Fruit fly (Drosophila melanogaster) whole organism, embryonic: ENCODE data around the gene Kdm2.
A peak's percentile ranks its signal among the peaks of the same experiment; 100 is the strongest.

Experiments
- Atf3 ChIP-seq: fragments of 200-800 bp; sonication (Bioruptor generic); optimal IDR thresholded peaks from 3 replicates; lab custom pipeline; 2016; ENCODE audit warnings: missing biosample characterization, missing genetic modification characterization
- B-H2 ChIP-seq: fragments of 200-800 bp; sonication (Bioruptor generic); optimal IDR thresholded peaks from 2 replicates; lab custom pipeline; 2018; ENCODE audit warnings: missing biosample characterization, mild to moderate bottlenecking, missing genetic modification characterization
- Bteb2 ChIP-seq: fragments of 200-800 bp; sonication (Bioruptor generic); optimal IDR thresholded peaks from 2 replicates; lab custom pipeline; 2016; ENCODE audit warnings: missing biosample characterization, missing genetic modification characterization
- CG1024 ChIP-seq: fragments of 200-800 bp; sonication (Bioruptor generic); IDR thresholded peaks from 2 replicates; pipeline ENCODE4 v1.3.6; 2022; ENCODE audit warnings: missing biosample characterization, missing genetic modification characterization
- CG10267 ChIP-seq: fragments of 200-800 bp; sonication (Bioruptor generic); optimal IDR thresholded peaks from 2 replicates; lab custom pipeline; 2018; ENCODE audit warnings: missing biosample characterization, mild to moderate bottlenecking, missing genetic modification characterization, moderate library complexity
- CG10462 ChIP-seq: fragments of 200-800 bp; sonication (Bioruptor generic); optimal IDR thresholded peaks from 2 replicates; lab custom pipeline; 2016; ENCODE audit warnings: missing biosample characterization, missing genetic modification characterization
- CG10543 ChIP-seq: fragments of 200-800 bp; sonication (Bioruptor generic); optimal IDR thresholded peaks from 3 replicates; lab custom pipeline; 2017; ENCODE audit warnings: missing biosample characterization, mild to moderate bottlenecking, missing genetic modification characterization, moderate library complexity
- CG11247 ChIP-seq: fragments of 200-800 bp; sonication (Bioruptor generic); IDR thresholded peaks from 2 replicates; pipeline ENCODE4 v1.3.6; 2022; ENCODE audit warnings: missing biosample characterization, missing genetic modification characterization
- CG13123 ChIP-seq: fragments of 200-800 bp; sonication (Bioruptor generic); optimal IDR thresholded peaks from 2 replicates; lab custom pipeline; 2016; ENCODE audit warnings: missing biosample characterization, missing genetic modification characterization
- CG15601 ChIP-seq: fragments of 200-800 bp; sonication (Bioruptor generic); optimal IDR thresholded peaks from 3 replicates; lab custom pipeline; 2019; ENCODE audit warnings: missing biosample characterization, mild to moderate bottlenecking, missing genetic modification characterization, moderate library complexity
- CG2678 ChIP-seq: fragments of 200-800 bp; sonication (Bioruptor generic); optimal IDR thresholded peaks from 3 replicates; lab custom pipeline; 2019; ENCODE audit warnings: missing biosample characterization, mild to moderate bottlenecking, missing genetic modification characterization, moderate library complexity
- CG3065 ChIP-seq: fragments of 200-800 bp; sonication (Bioruptor generic); optimal IDR thresholded peaks from 2 replicates; lab custom pipeline; 2016; ENCODE audit warnings: missing biosample characterization, missing genetic modification characterization
- CG31441 ChIP-seq: fragments of 200-800 bp; sonication (Bioruptor generic); IDR thresholded peaks from 2 replicates; pipeline ENCODE4 v1.3.6; 2022; ENCODE audit warnings: missing biosample characterization, missing genetic modification characterization
- CG34422 ChIP-seq: fragments of 200-800 bp; sonication (Bioruptor generic); IDR thresholded peaks from 3 replicates; pipeline ENCODE4 v1.3.6; 2022; ENCODE audit warnings: missing biosample characterization, missing genetic modification characterization
- CG3726 ChIP-seq: fragments of 200-800 bp; sonication (Bioruptor generic); IDR thresholded peaks from 3 replicates; pipeline ENCODE4, ENCODE4 v1.3.6; 2022; ENCODE audit warnings: missing biosample characterization, missing genetic modification characterization
- CG3847 ChIP-seq: fragments of 200-800 bp; sonication (Bioruptor generic); IDR thresholded peaks from 2 replicates; pipeline ENCODE4 v1.3.6; 2022; ENCODE audit warnings: missing biosample characterization, missing genetic modification characterization
- CG6765 ChIP-seq: fragments of 200-800 bp; sonication (Bioruptor generic); optimal IDR thresholded peaks from 3 replicates; lab custom pipeline; 2017; ENCODE audit warnings: missing biosample characterization, mild to moderate bottlenecking, missing genetic modification characterization
- CG7556 ChIP-seq: fragments of 200-800 bp; sonication (Bioruptor generic); optimal IDR thresholded peaks from 2 replicates; lab custom pipeline; 2017; ENCODE audit warnings: missing biosample characterization, mild to moderate bottlenecking, missing genetic modification characterization
- CG8359 ChIP-seq: fragments of 200-800 bp; sonication (Bioruptor generic); optimal IDR thresholded peaks from 2 replicates; lab custom pipeline; 2017; ENCODE audit warnings: missing biosample characterization, mild to moderate bottlenecking, missing genetic modification characterization, borderline replicate concordance
- CG9609 ChIP-seq: fragments of 200-800 bp; sonication (Bioruptor generic); optimal IDR thresholded peaks from 3 replicates; lab custom pipeline; 2016; ENCODE audit warnings: missing biosample characterization, missing genetic modification characterization
- CG9876 ChIP-seq: fragments of 200-800 bp; sonication (Bioruptor generic); optimal IDR thresholded peaks from 2 replicates; lab custom pipeline; 2016; ENCODE audit warnings: missing biosample characterization, missing genetic modification characterization
- CTCF ChIP-seq: fragments of 200-800 bp; sonication (Bioruptor generic); optimal IDR thresholded peaks from 2 replicates; lab custom pipeline; 2017; ENCODE audit warnings: missing biosample characterization, mild to moderate bottlenecking, missing genetic modification characterization, moderate library complexity
- D19A ChIP-seq: fragments of 200-800 bp; optimal IDR thresholded peaks from 3 replicates; lab custom pipeline; 2019; ENCODE audit warnings: missing biosample characterization, mild to moderate bottlenecking, missing genetic modification characterization, moderate library complexity
- Dbx ChIP-seq: fragments of 200-800 bp; sonication (Bioruptor generic); IDR thresholded peaks from 3 replicates; pipeline ENCODE4 v1.3.6; 2022; ENCODE audit warnings: missing biosample characterization, missing genetic modification characterization
- Dip2 ChIP-seq: fragments of 200-800 bp; sonication (Bioruptor generic); IDR thresholded peaks from 2 replicates; pipeline ENCODE4 v1.3.6; 2022; ENCODE audit warnings: missing biosample characterization, missing genetic modification characterization
- Gsc ChIP-seq: fragments of 200-800 bp; sonication (Bioruptor generic); IDR thresholded peaks from 2 replicates; pipeline ENCODE4 v1.3.6; 2022; ENCODE audit warnings: missing biosample characterization, missing genetic modification characterization
- HHEX ChIP-seq: fragments of 200-800 bp; sonication (Bioruptor generic); optimal IDR thresholded peaks from 3 replicates; lab custom pipeline; 2017; ENCODE audit warnings: missing biosample characterization, mild to moderate bottlenecking, missing genetic modification characterization, missing genetic modification reagents
- Hand ChIP-seq: fragments of 200-800 bp; sonication (Bioruptor generic); optimal IDR thresholded peaks from 2 replicates; lab custom pipeline; 2017; ENCODE audit warnings: mild to moderate bottlenecking, missing biosample characterization, missing genetic modification reagents, missing genetic modification characterization
- Meics ChIP-seq: fragments of 200-800 bp; sonication (Bioruptor generic); optimal IDR thresholded peaks from 2 replicates; lab custom pipeline; 2017; ENCODE audit warnings: missing biosample characterization, mild to moderate bottlenecking, missing genetic modification characterization
- Pdp1 ChIP-seq, 2 experiments: fragments of 200-800 bp; sonication (Bioruptor generic); optimal IDR thresholded peaks; 3 replicates each; lab custom pipeline; 2016; ENCODE audit warnings: missing biosample characterization in 2 of 2, missing genetic modification characterization in 2 of 2, mild to moderate bottlenecking in 1 of 2, moderate library complexity in 1 of 2
- Side ChIP-seq: fragments of 200-800 bp; sonication (Bioruptor generic); optimal IDR thresholded peaks from 2 replicates; lab custom pipeline; 2016; ENCODE audit warnings: missing biosample characterization, missing genetic modification characterization
- ab ChIP-seq: fragments of 200-800 bp; sonication (Bioruptor generic); optimal IDR thresholded peaks from 2 replicates; lab custom pipeline; 2016; ENCODE audit warnings: missing biosample characterization, missing genetic modification characterization
- ara ChIP-seq: fragments of 200-800 bp; sonication (Bioruptor generic); IDR thresholded peaks from 2 replicates; pipeline ENCODE4 v1.3.6; 2022; ENCODE audit warnings: missing biosample characterization, missing genetic modification characterization
- cas ChIP-seq: fragments of 200-800 bp; sonication (Bioruptor generic); IDR thresholded peaks from 2 replicates; pipeline ENCODE4 v1.3.6; 2022; ENCODE audit warnings: missing biosample characterization, missing genetic modification characterization
- caup ChIP-seq: fragments of 200-800 bp; sonication (Bioruptor generic); optimal IDR thresholded peaks from 3 replicates; lab custom pipeline; 2017; ENCODE audit warnings: missing biosample characterization, mild to moderate bottlenecking, missing genetic modification characterization, moderate library complexity; ENCODE audit not compliant: severe bottlenecking
- corto ChIP-seq: fragments of 200-800 bp; sonication (Bioruptor generic); optimal IDR thresholded peaks from 2 replicates; lab custom pipeline; 2016; ENCODE audit warnings: missing biosample characterization, mild to moderate bottlenecking, missing genetic modification characterization, moderate library complexity
- fd96Cb ChIP-seq: fragments of 200-800 bp; sonication (Bioruptor generic); optimal IDR thresholded peaks from 2 replicates; lab custom pipeline; 2018; ENCODE audit warnings: missing biosample characterization, mild to moderate bottlenecking, missing genetic modification characterization, moderate library complexity
- gfzf ChIP-seq: fragments of 200-800 bp; sonication (Bioruptor generic); optimal IDR thresholded peaks from 2 replicates; lab custom pipeline; 2016; ENCODE audit warnings: missing biosample characterization, mild to moderate bottlenecking, missing genetic modification characterization, moderate library complexity
- grn ChIP-seq: fragments of 200-800 bp; sonication (Bioruptor generic); optimal IDR thresholded peaks from 3 replicates; lab custom pipeline; 2017; ENCODE audit warnings: missing biosample characterization, missing genetic modification characterization
- kay ChIP-seq: fragments of 200-800 bp; sonication (Bioruptor generic); optimal IDR thresholded peaks from 2 replicates; lab custom pipeline; 2016; ENCODE audit warnings: missing biosample characterization, missing genetic modification characterization
- lbe ChIP-seq: fragments of 200-800 bp; sonication (Bioruptor generic); optimal IDR thresholded peaks from 2 replicates; lab custom pipeline; 2016; ENCODE audit warnings: missing biosample characterization, mild to moderate bottlenecking, missing genetic modification characterization
- pb ChIP-seq: fragments of 200-800 bp; sonication (Bioruptor generic); optimal IDR thresholded peaks from 3 replicates; lab custom pipeline; 2016; ENCODE audit warnings: missing biosample characterization, missing genetic modification characterization
- sna ChIP-seq: fragments of 200-800 bp; sonication (Bioruptor generic); IDR thresholded peaks from 2 replicates; pipeline ENCODE4 v1.3.6; 2022; ENCODE audit warnings: missing biosample characterization, missing genetic modification characterization; ENCODE audit not compliant: partially characterized antibody
- so ChIP-seq: fragments of 200-800 bp; sonication (Bioruptor generic); IDR thresholded peaks from 3 replicates; pipeline ENCODE4 v1.3.6; 2022; ENCODE audit warnings: missing biosample characterization, missing genetic modification characterization
- trem ChIP-seq: fragments of 200-800 bp; optimal IDR thresholded peaks from 3 replicates; lab custom pipeline; 2019; ENCODE audit warnings: missing biosample characterization, mild to moderate bottlenecking, missing genetic modification characterization, moderate library complexity
- unc-4 ChIP-seq: fragments of 200-800 bp; sonication (Bioruptor generic); IDR thresholded peaks from 2 replicates; pipeline ENCODE4 v1.3.6; 2022; ENCODE audit warnings: missing biosample characterization, missing genetic modification characterization; ENCODE audit not compliant: partially characterized antibody

The Kdm2 gene

dm6 chr3R:9054442-9055118 lies 2.3 kb downstream of the Kdm2 start (continued):
- TF ChIP-seq CG8359 (GFP tag; lab: Kevin White, UChicago): no peak
- TF ChIP-seq CG10462 (GFP tag; lab: Kevin White, UChicago): no peak
- TF ChIP-seq CG13123 (GFP tag; lab: Kevin White, UChicago): peak; percentile 11
- TF ChIP-seq sna: no peak
- TF ChIP-seq CG3847 (GFP tag; lab: Robert Waterston, UW): no peak
- no peak for TF ChIP-seq Dip2
- TF ChIP-seq grn (GFP tag; lab: Kevin White, UChicago): no peak
- TF ChIP-seq, all 482 proteins: peak for 180

- TF ChIP-seq ara (no peak), so (GFP tag; lab: Robert Waterston, UW) (no peak), Dbx (GFP tag; lab: Robert Waterston, UW) (no peak), unc-4 (GFP tag; lab: Robert Waterston, UW) (no peak), fd96Cb (peak; percentile 93), CG3065 (peak; percentile 86), lbe (GFP tag; lab: Kevin White, UChicago) (peak; percentile 96), Bteb2 (GFP tag; lab: Kevin White, UChicago) (peak; percentile 80), Pdp1 (GFP tag; optimal IDR thresholded peaks at IDR 0.05; lab: Kevin White, UChicago) (peak; percentile 77 to 92), CTCF (GFP tag; lab: Kevin White, UChicago) (peak; percentile 63), gfzf (no peak), CG9876 (peak; percentile 79), corto (peak; percentile 93), CG9609 (GFP tag; lab: Kevin White, UChicago) (peak; percentile 75), Atf3 (GFP tag; lab: Kevin White, UChicago) (peak; percentile 10), CG15601 (tag; lab: Kevin White, UChicago) (peak; percentile 93), cas (GFP tag; lab: Robert Waterston, UW) (no peak), CG2678 (tag; lab: Kevin White, UChicago) (peak; percentile 98), CG11247 (GFP tag; lab: Robert Waterston, UW) (no peak), kay (GFP tag; lab: Kevin White, UChicago) (peak; percentile 56), caup (GFP tag; lab: Kevin White, UChicago) (peak; percentile 95), Gsc (GFP tag; lab: Robert Waterston, UW) (no peak), CG6765 (peak; percentile 89), Side (GFP tag; lab: Kevin White, UChicago) (peak; percentile 64), CG10543 (GFP tag; lab: Kevin White, UChicago) (peak; percentile 37), HHEX (GFP tag; lab: Kevin White, UChicago) (peak; percentile 94), ab (GFP tag; lab: Kevin White, UChicago) (no peak), pb (peak; percentile 81), D19A (tag; lab: Kevin White, UChicago) (peak; percentile 96), Hand (GFP tag; lab: Kevin White, UChicago) (peak; percentile 90), CG31441 (GFP tag; lab: Robert Waterston, UW) (no peak), CG1024 (GFP tag; lab: Robert Waterston, UW) (no peak), CG10267 (tag; lab: Kevin White, UChicago) (peak; percentile 89), Meics (GFP tag; lab: Kevin White, UChicago) (peak; percentile 96), trem (tag; lab: Kevin White, UChicago) (peak; percentile 90), CG34422 (GFP tag; lab: Robert Waterston, UW) (no peak), CG7556 (GFP tag; lab: Kevin White, UChicago) (peak; percentile 89), B-H2 (GFP tag; lab: Kevin White, UChicago) (peak; percentile 78), CG3726 (no peak)
Measured at dm6 chr3R:9055119-9056105, 3.1 kb downstream of the Kdm2 start.
